Fruit fly (Drosophila melanogaster) Kc167 (cell line): ENCODE data around the gene lobo.

Experiments
- Myc ChIP-seq: fragments of >200 bp; optimal IDR thresholded peaks from 2 replicates; lab custom pipeline; 2017; ENCODE audit warnings: missing external identifiers
- Sin3A ChIP-seq: fragments of >200 bp; optimal IDR thresholded peaks from 2 replicates; lab custom pipeline; 2018; ENCODE audit warnings: missing external identifiers
- h ChIP-seq: fragments of >200 bp; optimal IDR thresholded peaks from 3 replicates; lab custom pipeline; 2018; ENCODE audit warnings: missing external identifiers
- insv ChIP-seq: fragments of >200 bp; optimal IDR thresholded peaks from 3 replicates; lab custom pipeline; 2018; ENCODE audit warnings: missing external identifiers
- psq ChIP-seq: fragments of >200 bp; optimal IDR thresholded peaks from 2 replicates; lab custom pipeline; 2017; ENCODE audit warnings: missing external identifiers
- ttk ChIP-seq: sonication (Bioruptor generic); optimal IDR thresholded peaks from 2 replicates; lab custom pipeline; 2017; ENCODE audit warnings: missing external identifiers

lobo gene

DNA sequence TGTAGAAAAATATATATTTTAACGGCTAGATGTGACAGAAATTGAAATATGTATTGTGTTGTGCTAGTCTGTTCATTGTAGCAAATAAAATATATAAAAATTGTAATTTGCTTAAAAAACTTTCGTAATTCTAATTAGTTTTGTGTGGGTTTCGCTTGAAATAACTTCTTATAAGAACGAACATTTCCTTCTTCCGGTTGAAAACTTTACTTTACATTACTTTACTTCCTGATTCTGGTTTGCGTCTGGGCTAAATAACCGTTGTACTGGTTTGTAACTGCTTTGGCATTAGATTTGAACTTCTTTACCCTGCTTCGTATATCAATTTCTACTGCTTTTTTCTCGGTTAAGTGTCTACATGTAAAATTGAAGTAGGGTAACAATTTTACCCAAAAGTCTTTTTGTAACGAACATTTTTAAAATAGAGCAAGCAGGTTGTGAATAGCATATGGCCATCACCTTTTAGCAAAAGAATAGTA lies at the start of gene lobo:
TSS of gene lobo (minus strand) at position 51 of the 479 bp plus-strand sequence.
- no peak for TF ChIP-seq Myc
- TF ChIP-seq h (lab: Kevin White, UChicago): no peak
- TF ChIP-seq ttk (lab: Kevin White, UChicago): no peak
- TF ChIP-seq psq (lab: Kevin White, UChicago): no peak
- TF ChIP-seq insv: no peak
- no peak for TF ChIP-seq Sin3A

DNA sequence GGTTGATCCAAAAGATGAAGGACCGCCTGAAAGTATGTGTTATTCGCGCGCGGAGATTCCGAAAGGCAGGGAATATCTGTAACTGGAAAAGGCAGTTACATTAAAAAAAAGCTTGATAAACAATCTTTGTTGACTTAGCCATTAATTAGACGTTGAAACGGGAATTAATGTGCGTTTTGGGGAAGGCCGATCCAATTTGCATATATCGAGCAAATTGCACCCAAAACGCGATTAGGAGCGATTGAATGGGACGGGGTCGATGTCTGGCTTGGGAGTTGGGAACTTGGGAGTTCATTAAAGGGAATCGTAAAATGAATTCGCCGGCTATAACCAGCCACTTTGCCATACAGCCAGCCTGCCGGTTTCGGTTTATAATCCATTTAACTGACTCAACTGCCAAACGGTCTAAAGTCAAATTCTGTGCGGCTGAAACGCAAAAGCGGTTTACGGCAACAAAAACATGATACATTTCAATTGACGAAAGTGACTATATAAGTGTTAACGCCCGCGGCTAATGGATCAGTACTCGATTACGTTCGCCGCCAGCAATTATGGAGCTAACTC lies 48.0 kb upstream of the lobo start, which contains the start of gene CG11854:
TSS of gene CG11854 (plus strand) at position 514 of the 564 bp plus-strand sequence.
- TF ChIP-seq Myc: no peak
- no peak for TF ChIP-seq psq (lab: Kevin White, UChicago)
- no peak for TF ChIP-seq h (lab: Kevin White, UChicago)
- no peak for TF ChIP-seq ttk (lab: Kevin White, UChicago)
- TF ChIP-seq Sin3A: no peak
- no peak for TF ChIP-seq insv

- TF ChIP-seq h (lab: Kevin White, UChicago): no peak
- TF ChIP-seq insv: no peak
- TF ChIP-seq Sin3A: no peak
- TF ChIP-seq psq (lab: Kevin White, UChicago): no peak
- no peak for TF ChIP-seq ttk (lab: Kevin White, UChicago)
- no peak for TF ChIP-seq Myc
Observed at dm6 chr3R:25239880-25240279, 46.3 kb upstream of the lobo start, which contains the start of gene to. Gene to, plus strand, starts transcription at chr3R:25240180.

DNA sequence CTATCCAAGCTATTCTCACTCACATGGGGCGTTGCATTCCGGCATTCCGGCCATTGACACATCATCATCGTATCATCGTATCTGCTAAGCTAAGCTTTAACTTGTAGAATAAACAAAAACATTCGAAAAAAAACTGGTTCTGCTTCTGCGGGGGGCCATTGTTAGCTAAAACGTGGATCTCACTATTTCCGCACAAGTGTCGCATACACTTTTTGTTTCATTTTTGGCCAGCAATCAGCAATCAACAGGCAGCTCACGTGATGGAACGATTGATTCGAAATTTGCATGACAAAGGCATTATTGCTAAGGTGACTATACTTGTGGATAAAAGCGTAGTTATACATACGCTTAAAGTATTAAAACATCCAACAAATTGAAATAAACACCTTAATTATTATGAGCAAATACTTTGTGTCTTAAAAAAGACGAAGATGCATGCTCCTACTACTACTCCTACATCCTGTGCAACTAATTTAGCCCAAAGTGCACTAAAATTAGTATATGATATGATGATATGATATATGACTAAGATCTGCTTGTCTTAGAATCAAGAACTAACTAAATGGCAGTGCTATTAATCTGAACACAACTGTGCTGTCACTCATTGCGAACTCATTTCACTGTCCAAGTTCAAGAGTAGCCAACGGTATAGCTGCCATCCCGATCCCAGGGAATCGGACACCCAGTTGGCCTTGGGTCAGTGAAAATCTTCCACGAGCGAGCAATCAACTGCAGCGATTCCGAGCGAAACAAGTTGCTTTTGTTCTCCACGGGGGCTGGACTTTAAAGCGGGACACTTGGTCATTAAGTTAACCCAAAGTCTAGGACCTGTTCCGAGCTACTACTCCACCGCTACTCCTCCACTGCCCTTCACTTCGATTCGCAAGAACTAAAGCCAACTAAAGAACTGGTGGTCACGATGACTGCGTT lies 45.5 kb upstream of the lobo start:
- TF ChIP-seq Myc: no peak
- TF ChIP-seq h (lab: Kevin White, UChicago): no peak
- no peak for TF ChIP-seq ttk (lab: Kevin White, UChicago)

DNA sequence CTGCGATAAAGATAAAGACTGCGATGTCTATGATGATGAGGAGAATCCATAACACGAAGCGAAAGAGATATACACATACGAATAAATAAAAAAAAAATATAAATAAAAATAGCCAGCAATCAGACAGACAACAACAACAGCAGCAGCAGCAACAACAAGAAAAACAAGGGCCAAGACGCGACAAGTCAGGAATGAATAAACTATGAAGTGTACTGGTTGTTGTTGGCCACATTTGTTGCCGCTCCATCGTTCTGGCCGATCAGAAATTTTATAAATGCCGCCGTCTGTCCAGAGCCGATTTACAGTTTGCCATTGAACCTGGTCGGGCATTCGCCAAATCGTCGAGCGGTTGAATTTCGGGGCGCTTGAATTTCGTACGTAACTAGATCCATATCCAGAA lies 43.7 kb upstream of the lobo start, which contains the start of gene Jhbp7:
TSS of gene Jhbp7 (plus strand) at position 301 of the 400 bp plus-strand sequence.
- no peak for TF ChIP-seq Sin3A
- no peak for TF ChIP-seq psq (lab: Kevin White, UChicago)
- TF ChIP-seq insv: no peak
- TF ChIP-seq Myc: no peak
- no peak for TF ChIP-seq ttk (lab: Kevin White, UChicago)
- no peak for TF ChIP-seq h (lab: Kevin White, UChicago)

- no peak for TF ChIP-seq h (lab: Kevin White, UChicago)
- TF ChIP-seq Myc: no peak
- TF ChIP-seq ttk (lab: Kevin White, UChicago): no peak
- TF ChIP-seq insv: no peak
- TF ChIP-seq Sin3A: no peak
- no peak for TF ChIP-seq psq (lab: Kevin White, UChicago)
Observed at dm6 chr3R:25236121-25236520, 42.5 kb upstream of the lobo start.

- TF ChIP-seq Sin3A (no peak), Myc (no peak), psq (lab: Kevin White, UChicago) (no peak), ttk (lab: Kevin White, UChicago) (no peak), h (lab: Kevin White, UChicago) (no peak), insv (no peak)
Observed at dm6 chr3R:25235362-25235761, 41.8 kb upstream of the lobo start, which contains the start of gene Sil1. Gene Sil1, minus strand, starts transcription at chr3R:25235529.

DNA sequence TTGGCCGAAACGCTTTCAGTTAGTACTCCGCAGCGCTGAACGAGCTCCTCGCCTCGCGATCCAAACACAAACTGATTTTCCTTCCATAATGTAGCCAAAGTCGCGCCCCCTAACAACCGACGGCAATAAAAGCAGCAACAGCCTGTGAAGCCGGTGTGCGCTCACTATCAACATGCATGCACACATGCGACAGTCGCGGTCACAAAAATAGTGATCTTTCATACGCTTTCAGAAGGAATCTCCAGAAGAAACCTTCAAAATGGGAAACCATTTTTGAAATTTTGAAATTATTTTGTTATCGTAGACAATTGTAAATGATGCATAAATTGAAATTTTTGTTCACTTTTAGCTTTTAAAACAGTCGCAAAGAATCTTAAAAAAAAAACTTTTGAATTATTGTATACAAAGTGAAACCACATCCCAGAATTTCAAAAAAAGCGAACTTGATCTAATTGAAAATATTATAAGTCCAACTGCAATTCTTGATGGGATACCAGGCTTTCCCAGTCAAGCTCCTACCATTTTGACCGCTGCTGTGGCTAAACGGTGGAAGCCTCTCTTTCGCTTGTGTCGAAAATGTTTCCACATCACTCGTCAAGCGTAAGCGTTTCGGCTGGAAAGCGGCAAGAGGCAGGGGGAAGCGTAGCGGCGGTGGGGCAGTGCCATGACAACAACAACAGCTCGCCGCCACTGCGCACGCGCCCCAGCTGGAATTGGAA lies 38.9 kb upstream of the lobo start, which contains the start of gene Cad96Cb:
TSS of gene Cad96Cb (minus strand) at position 51 of the 719 bp plus-strand sequence.
- TF ChIP-seq insv (no peak), ttk (lab: Kevin White, UChicago) (no peak), Myc (no peak), psq (lab: Kevin White, UChicago) (no peak), h (lab: Kevin White, UChicago) (no peak), Sin3A (no peak)

dm6 chr3R:25225483-25225882 lies 31.9 kb upstream of the lobo start:
- TF ChIP-seq h (lab: Kevin White, UChicago) (no peak), psq (lab: Kevin White, UChicago) (no peak), ttk (lab: Kevin White, UChicago) (no peak), insv (no peak), Myc (no peak), Sin3A (no peak)

- no peak for TF ChIP-seq psq (lab: Kevin White, UChicago)
- TF ChIP-seq h (lab: Kevin White, UChicago): no peak
- TF ChIP-seq Myc: no peak
- no peak for TF ChIP-seq ttk (lab: Kevin White, UChicago)
- TF ChIP-seq insv: no peak
- no peak for TF ChIP-seq Sin3A
Observed at dm6 chr3R:25221203-25221807, 27.7 kb upstream of the lobo start, which contains the start of gene Alg9. Gene Alg9, plus strand, starts transcription at chr3R:25221589.

dm6 chr3R:25219018-25219417 lies 25.4 kb upstream of the lobo start, which contains the start of gene CG31103:
Gene CG31103, plus strand, starts transcription at chr3R:25219318.
- TF ChIP-seq h (lab: Kevin White, UChicago) (no peak), insv (no peak), ttk (lab: Kevin White, UChicago) (no peak), psq (lab: Kevin White, UChicago) (no peak), Sin3A (no peak), Myc (no peak)
